Worm (Caenorhabditis elegans) whole organism, L4 larva: Measurements from ENCODE around the gene Y51A2B.6.

Experiments used
- F10B5.3 ChIP-seq: sonication (generic microtip); optimal IDR thresholded peaks from 2 replicates; lab custom pipeline; 2016; ENCODE audit warnings: mild to moderate bottlenecking, missing genetic modification characterization, missing compliant biosample characterization
- F49E8.2 ChIP-seq: sonication (generic microtip); optimal IDR thresholded peaks from 2 replicates; lab custom pipeline; 2016; ENCODE audit warnings: missing compliant biosample characterization, mild to moderate bottlenecking, missing genetic modification characterization, borderline replicate concordance
- R02D3.7 ChIP-seq: fragments of 150-350 bp; sonication (generic microtip); optimal IDR thresholded peaks from 3 replicates; lab custom pipeline; 2014; ENCODE audit warnings: missing biosample characterization, missing genetic modification characterization
- Y5F2A.4 ChIP-seq: fragments of 200-800 bp; sonication (Bioruptor generic); optimal IDR thresholded peaks from 2 replicates; lab custom pipeline; 2018; ENCODE audit warnings: mild to moderate bottlenecking, missing genetic modification characterization, missing compliant biosample characterization
- ZK337.2 ChIP-seq: fragments of 200-800 bp; sonication (Bioruptor generic); IDR thresholded peaks from 2 replicates; pipeline ENCODE4 v1.3.6; 2022; ENCODE audit warnings: missing genetic modification reagents, missing genetic modification characterization, missing compliant biosample characterization
- ZK546.5 ChIP-seq, 2 experiments: sonication (generic microtip); optimal IDR thresholded peaks; 2 replicates each; lab custom pipeline; 2017; ENCODE audit warnings: missing biosample characterization in 2 of 2, missing genetic modification characterization in 2 of 2
- aly-2 ChIP-seq: sonication (generic microtip); optimal IDR thresholded peaks from 2 replicates; lab custom pipeline; 2018; ENCODE audit warnings: missing biosample characterization, missing genetic modification characterization
- ama-1 ChIP-seq: fragments of 150-350 bp; optimal IDR thresholded peaks from 2 replicates; lab custom pipeline; 2014; ENCODE audit warnings: inconsistent platforms, mixed read lengths
- attf-4 ChIP-seq: sonication (generic microtip); optimal IDR thresholded peaks from 3 replicates; lab custom pipeline; 2017; ENCODE audit warnings: missing biosample characterization, missing genetic modification characterization
- ceh-28 ChIP-seq: fragments of 150-350 bp; optimal IDR thresholded peaks from 2 replicates; lab custom pipeline; 2014; ENCODE audit warnings: missing biosample characterization, missing genetic modification reagents, missing genetic modification characterization
- cey-2 ChIP-seq: sonication (generic microtip); optimal IDR thresholded peaks from 3 replicates; lab custom pipeline; 2017; ENCODE audit warnings: missing genetic modification characterization, mild to moderate bottlenecking, missing compliant biosample characterization, antibody characterized with exemption, borderline replicate concordance; ENCODE audit not compliant: insufficient read depth
- daf-12 ChIP-seq: fragments of 150-350 bp; optimal IDR thresholded peaks from 2 replicates; lab custom pipeline; 2014; ENCODE audit warnings: missing biosample characterization, missing genetic modification reagents, missing genetic modification characterization
- daf-16 ChIP-seq, 3 experiments: sonication (generic microtip); optimal IDR thresholded peaks; 2 replicates each; lab custom pipeline; 2016 to 2017; ENCODE audit warnings: missing genetic modification characterization in 3 of 3, missing genetic modification reagents in 3 of 3, mild to moderate bottlenecking in 2 of 3, missing compliant biosample characterization in 2 of 3, missing biosample characterization in 1 of 3, moderate library complexity in 1 of 3
- daf-8 ChIP-seq: fragments of 200-800 bp; sonication (Bioruptor generic); IDR thresholded peaks from 2 replicates; pipeline ENCODE4 v1.3.6; 2022; ENCODE audit warnings: missing genetic modification characterization, missing compliant biosample characterization
- gei-8 ChIP-seq: fragments of 200-800 bp; sonication (Bioruptor generic); optimal IDR thresholded peaks from 2 replicates; lab custom pipeline; 2018; ENCODE audit warnings: mild to moderate bottlenecking, missing genetic modification characterization, missing compliant biosample characterization
- hmg-1.1 ChIP-seq: fragments of 200-800 bp; sonication (Bioruptor generic); IDR thresholded peaks from 2 replicates; pipeline ENCODE4 v1.3.6; 2022; ENCODE audit warnings: missing genetic modification reagents, missing genetic modification characterization, missing compliant biosample characterization
- lin-15B ChIP-seq: fragments of 150-350 bp; sonication (generic microtip); optimal IDR thresholded peaks from 3 replicates; lab custom pipeline; 2014; ENCODE audit warnings: missing biosample characterization, missing genetic modification characterization
- lir-3 ChIP-seq: sonication (generic microtip); optimal IDR thresholded peaks from 2 replicates; lab custom pipeline; 2016; ENCODE audit warnings: mild to moderate bottlenecking, missing genetic modification characterization, missing compliant biosample characterization
- madf-5 ChIP-seq, 2 experiments: fragments of 200-800 bp; sonication (Bioruptor generic); IDR thresholded peaks; 2 replicates each; pipeline ENCODE4 v1.3.6; 2022; ENCODE audit warnings: missing compliant biosample characterization in 2 of 2, missing genetic modification characterization in 2 of 2
- mdl-1 ChIP-seq, 2 experiments: fragments of 150-350 bp in 1 of 2; sonication (generic microtip) in 1 of 2; optimal IDR thresholded peaks; 2 replicates each; lab custom pipeline; 2014 to 2017; ENCODE audit warnings: missing biosample characterization in 2 of 2, missing genetic modification characterization in 2 of 2
- mdt-29 ChIP-seq: fragments of 200-800 bp; sonication (Bioruptor generic); IDR thresholded peaks from 2 replicates; pipeline ENCODE4 v1.3.6; 2022; ENCODE audit warnings: missing genetic modification reagents, missing genetic modification characterization, missing compliant biosample characterization
- mep-1 ChIP-seq: fragments of 150-350 bp; sonication (generic microtip); optimal IDR thresholded peaks from 3 replicates; lab custom pipeline; 2014; ENCODE audit warnings: missing biosample characterization, missing genetic modification characterization
- mxl-2 ChIP-seq: fragments of 200-800 bp; sonication (Bioruptor generic); conservative IDR thresholded peaks from 2 replicates; pipeline ENCODE4 v1.3.6; 2022; ENCODE audit warnings: missing genetic modification reagents, missing genetic modification characterization, missing compliant biosample characterization
- nhr-41 ChIP-seq: fragments of 200-800 bp; sonication (Bioruptor generic); IDR thresholded peaks from 2 replicates; pipeline ENCODE4 v1.3.6; 2022; ENCODE audit warnings: missing genetic modification reagents, missing genetic modification characterization, missing compliant biosample characterization
- nhr-76 ChIP-seq: fragments of 150-350 bp; optimal IDR thresholded peaks from 2 replicates; lab custom pipeline; 2014; ENCODE audit warnings: missing biosample characterization, missing genetic modification characterization
- php-3 ChIP-seq: fragments of 200-800 bp; sonication (Bioruptor generic); IDR thresholded peaks from 2 replicates; pipeline ENCODE4 v1.3.6; 2022; ENCODE audit warnings: missing genetic modification reagents, missing genetic modification characterization, missing compliant biosample characterization
- rbr-2 ChIP-seq: sonication (generic microtip); optimal IDR thresholded peaks from 2 replicates; lab custom pipeline; 2016; ENCODE audit warnings: missing genotype, missing genetic modification characterization, missing compliant biosample characterization
- sdz-12 ChIP-seq: fragments of 200-800 bp; sonication (Bioruptor generic); optimal IDR thresholded peaks from 2 replicates; lab custom pipeline; 2018; ENCODE audit warnings: mild to moderate bottlenecking, missing genetic modification characterization, missing compliant biosample characterization
- set-16 ChIP-seq: fragments of 200-800 bp; sonication (Bioruptor generic); IDR thresholded peaks from 2 replicates; pipeline ENCODE4 v1.3.6; 2022; ENCODE audit warnings: missing genetic modification reagents, missing genetic modification characterization, missing compliant biosample characterization
- snpc-4 ChIP-seq: fragments of 150-350 bp; optimal IDR thresholded peaks from 2 replicates; lab custom pipeline; 2014; ENCODE audit warnings: missing biosample characterization, missing genetic modification characterization
- tag-97 ChIP-seq: fragments of 200-800 bp; sonication (Bioruptor generic); IDR thresholded peaks from 2 replicates; pipeline ENCODE4 v1.3.6; 2022; ENCODE audit warnings: missing genetic modification characterization, missing compliant biosample characterization
- unc-62 ChIP-seq, 3 experiments: fragments of 150-350 bp in 1 of 3; sonication (generic microtip); optimal IDR thresholded peaks in 2 of 3; peaks in 1 of 3; 1 replicate in 1 of 3; 2 replicates in 2 of 3; lab custom pipeline; 2014 to 2017; ENCODE audit warnings: missing biosample characterization in 3 of 3, missing genetic modification characterization in 3 of 3, missing genetic modification reagents in 3 of 3, missing genotype in 1 of 3
- zip-2 ChIP-seq: fragments of 150-350 bp; optimal IDR thresholded peaks from 2 replicates; lab custom pipeline; 2014; ENCODE audit warnings: missing biosample characterization, missing genetic modification characterization

Gene Y51A2B.6

ce11 chrV:18395649-18396048 lies 1.5 kb upstream of the Y51A2B.6 start, which contains the start of gene Y51A2B.9:
Gene Y51A2B.9 (minus strand): TSS chrV:18395749.
- TF ChIP-seq ceh-28 (tag; lab: Kevin White, UChicago), result no peak
- no peak for TF ChIP-seq R02D3.7 (tag; lab: Kevin White, UChicago)
- TF ChIP-seq ZK337.2, result no peak
- TF ChIP-seq aly-2 (tag; lab: Kevin White, UChicago), result no peak
- no peak for TF ChIP-seq rbr-2 (tag; lab: Kevin White, UChicago)
- TF ChIP-seq mdt-29 (GFP tag; lab: Robert Waterston, UW), result no peak
- no peak for TF ChIP-seq ama-1 (lab: Kevin White, UChicago)
- no peak for TF ChIP-seq madf-5 (GFP tag; IDR thresholded peaks at IDR 0.05; lab: Robert Waterston, UW)
- TF ChIP-seq, all 104 proteins: peak for 0

DNA sequence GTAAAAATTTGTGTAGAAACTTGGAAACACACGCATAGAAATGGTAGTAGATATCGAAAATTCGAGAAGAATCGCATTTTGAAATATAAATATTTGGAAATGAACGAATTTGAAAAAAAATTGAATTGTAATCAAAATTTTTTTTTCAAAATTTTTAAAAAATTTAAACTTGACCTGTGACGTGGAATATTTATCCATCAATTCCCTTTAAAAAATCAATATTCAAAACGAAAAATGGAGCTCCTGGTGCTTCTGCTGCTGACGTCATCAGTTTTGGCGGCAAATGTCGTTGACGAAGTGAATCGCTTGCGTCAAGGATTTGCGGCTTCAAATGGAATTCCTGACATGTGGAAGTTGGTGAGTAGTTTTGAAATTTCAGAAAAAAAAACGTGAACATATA lies 5.1 kb downstream of the Y51A2B.6 start, which contains the start of the genes Y51A2B.4 and Y51A2B.5:
TSS of gene Y51A2B.4 (minus strand) at position 101 of the 400 bp plus-strand sequence.
TSS of gene Y51A2B.5 (plus strand) at position 232 of the 400 bp plus-strand sequence.
- no peak for TF ChIP-seq nhr-76
- TF ChIP-seq ZK337.2, result no peak
- TF ChIP-seq F49E8.2 (tag; lab: Kevin White, UChicago), result no peak
- no peak for TF ChIP-seq rbr-2 (tag; lab: Kevin White, UChicago)
- no peak for TF ChIP-seq lir-3 (tag; lab: Kevin White, UChicago)
- TF ChIP-seq set-16, result no peak
- no peak for TF ChIP-seq daf-16 (GFP tag; optimal IDR thresholded peaks at IDR 0.05; lab: Kevin White, UChicago)
- TF ChIP-seq daf-16 (tag; optimal IDR thresholded peaks at IDR 0.05; lab: Kevin White, UChicago), result no peak
- no peak for TF ChIP-seq Y5F2A.4 (GFP tag; lab: Kevin White, UChicago)
- no peak for TF ChIP-seq php-3
- TF ChIP-seq mep-1 (tag; lab: Kevin White, UChicago), result no peak
- no peak for TF ChIP-seq sdz-12 (GFP tag; lab: Kevin White, UChicago)
- no peak for TF ChIP-seq tag-97

- TF ChIP-seq snpc-4 (tag; lab: Kevin White, UChicago) (no peak), unc-62 (GFP tag; optimal IDR thresholded peaks at IDR 0.05 in 1 of 2; lab: Kevin White, UChicago) (peak in 1 of 2 experiments; percentile 9), unc-62 (tag; optimal IDR thresholded peaks at IDR 0.05; lab: Kevin White, UChicago) (no peak)
These were observed 11.5 kb downstream of the Y51A2B.6 start, which contains the start of gene nhr-288 for ce11 chrV:18382590-18382989. Gene nhr-288 (minus strand): TSS chrV:18382690.

ce11 chrV:18378819-18379218 lies 15.3 kb downstream of the Y51A2B.6 start, which contains the start of gene Y51A2B.8:
Gene Y51A2B.8 (plus strand): TSS chrV:18379119.
- TF ChIP-seq F10B5.3 (tag; lab: Kevin White, UChicago) (no peak), ZK546.5 (tag; optimal IDR thresholded peaks at IDR 0.05; lab: Kevin White, UChicago) (no peak), attf-4 (no peak), daf-8 (GFP tag; lab: Robert Waterston, UW) (no peak), hmg-1.1 (GFP tag; lab: Robert Waterston, UW) (no peak), mxl-2 (GFP tag; lab: Robert Waterston, UW) (no peak), daf-12 (tag; lab: Kevin White, UChicago) (no peak), mep-1 (tag; lab: Kevin White, UChicago) (no peak), mdl-1 (tag; optimal IDR thresholded peaks at IDR 0.05; lab: Kevin White, UChicago) (no peak), aly-2 (tag; lab: Kevin White, UChicago) (no peak), lin-15B (tag; lab: Kevin White, UChicago) (no peak), cey-2 (tag; lab: Kevin White, UChicago) (no peak), nhr-41 (GFP tag; lab: Robert Waterston, UW) (no peak), ama-1 (lab: Kevin White, UChicago) (no peak), gei-8 (GFP tag; lab: Kevin White, UChicago) (no peak)

ce11 chrV:18375551-18375950 lies 18.6 kb downstream of the Y51A2B.6 start:
- TF ChIP-seq zip-2 (no peak), ceh-28 (tag; lab: Kevin White, UChicago) (peak; percentile 78)
